Fruit fly (Drosophila melanogaster): ENCODE measurements around the gene CG7369.

Gene CG7369

DNA sequence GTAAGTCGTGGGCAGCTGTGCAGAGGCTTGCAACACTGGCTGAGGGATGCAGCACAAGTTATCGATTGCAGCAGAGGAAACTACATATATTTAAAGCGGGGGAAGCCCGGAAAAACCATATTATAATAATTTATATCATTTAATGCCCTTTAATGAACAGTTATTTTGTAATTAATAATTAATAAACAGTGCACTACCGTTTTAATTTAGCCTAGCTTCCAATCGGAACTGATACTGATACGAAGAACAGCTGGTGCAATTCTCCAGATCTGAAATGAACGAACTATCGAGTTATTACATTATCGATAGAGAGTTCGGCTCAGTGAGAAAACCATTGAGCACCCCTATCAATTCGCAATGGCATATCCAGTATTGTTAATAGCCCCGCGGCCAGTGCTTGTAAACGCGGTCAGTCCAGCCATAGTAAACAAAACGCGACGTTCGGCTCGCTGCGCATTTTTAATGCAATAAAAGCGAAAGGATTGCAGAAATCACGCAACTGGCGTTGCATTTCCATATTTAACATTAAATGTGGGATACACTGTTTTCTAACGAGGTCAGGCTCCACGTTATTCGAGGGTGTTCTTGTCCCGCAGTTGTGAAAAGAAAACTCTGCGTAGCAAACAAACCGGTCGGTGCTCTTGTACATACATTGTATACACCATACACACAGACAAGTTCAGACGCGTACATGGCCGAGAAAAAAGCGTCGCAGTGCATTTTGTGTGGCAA lies at the start of gene CG7369 (continued):
- TF ChIP-seq zfh2 (GFP tag; optimal IDR thresholded peaks at IDR 0.05), result peak; percentile 89
- TF ChIP-seq Fer2 (tag; optimal IDR thresholded peaks at IDR 0.05), result peak; percentile 70
- TF ChIP-seq CG10654 (GFP tag; optimal IDR thresholded peaks at IDR 0.05), result peak; percentile 78
- peak; percentile 42 to 71 for TF ChIP-seq chif (GFP tag; optimal IDR thresholded peaks at IDR 0.05)
- TF ChIP-seq dpn (GFP tag; optimal IDR thresholded peaks at IDR 0.05), result peak; percentile 83 to 88
- peak; percentile 49 for TF ChIP-seq H2.0 (GFP tag; IDR thresholded peaks at IDR 0.05)
- peak; percentile 45; the same call in 1 of the 2 replicates for TF ChIP-seq Awh (GFP tag; IDR thresholded peaks at IDR 0.05)
- peak; percentile 84 for TF ChIP-seq dysf (GFP tag; IDR thresholded peaks at IDR 0.05)
- TF ChIP-seq gsb (GFP tag; IDR thresholded peaks at IDR 0.05), result peak; percentile 64
- TF ChIP-seq CG33213 (GFP tag; optimal IDR thresholded peaks at IDR 0.05), result peak; percentile 75
- peak; percentile 69 for TF ChIP-seq nerfin-1 (tag; optimal IDR thresholded peaks at IDR 0.05)
- TF ChIP-seq cwo (GFP tag; optimal IDR thresholded peaks at IDR 0.05), result peak; percentile 76
- peak; percentile 21 for TF ChIP-seq CG17802 (tag; optimal IDR thresholded peaks at IDR 0.05)
- peak; percentile 62 for TF ChIP-seq CG8944 (GFP tag; optimal IDR thresholded peaks at IDR 0.05)
- TF ChIP-seq sr (GFP tag; IDR thresholded peaks at IDR 0.05), result peak; percentile 6
- TF ChIP-seq zen (tag; optimal IDR thresholded peaks at IDR 0.05), result peak; percentile 80
- peak; percentile 56 for TF ChIP-seq psq (GFP tag; optimal IDR thresholded peaks at IDR 0.05)
- TF ChIP-seq peb (GFP tag; IDR thresholded peaks at IDR 0.05), result peak; percentile 57; the same call in 1 of the 2 replicates
- peak; percentile 80 for TF ChIP-seq grau (tag; optimal IDR thresholded peaks at IDR 0.05)
- peak; percentile 79 for TF ChIP-seq CG18011 (GFP tag; optimal IDR thresholded peaks at IDR 0.05)
- no peak for TF ChIP-seq fd102C (GFP tag; optimal IDR thresholded peaks at IDR 0.05)
- peak; percentile 53; the same call in 2 of the 3 replicates for TF ChIP-seq Opbp (GFP tag; IDR thresholded peaks at IDR 0.05; ENCODE audit: partially characterized antibody)
- TF ChIP-seq Dip2 (GFP tag; IDR thresholded peaks at IDR 0.05), result no peak
- peak; percentile 83 for TF ChIP-seq pho (GFP tag; optimal IDR thresholded peaks at IDR 0.05)
- peak; percentile 81 for TF ChIP-seq BtbVII (GFP tag; optimal IDR thresholded peaks at IDR 0.05)
- TF ChIP-seq CG7786 (GFP tag; optimal IDR thresholded peaks at IDR 0.05), result peak; percentile 77
- TF ChIP-seq oc (tag; optimal IDR thresholded peaks at IDR 0.05), result peak; percentile 47
- peak; percentile 19 for TF ChIP-seq CG8359 (GFP tag; optimal IDR thresholded peaks at IDR 0.05; ENCODE audit: borderline replicate concordance)
- TF ChIP-seq Eip74EF (GFP tag; optimal IDR thresholded peaks at IDR 0.05), result peak in 1 of 2 experiments; percentile 31
- TF ChIP-seq CG3163 (GFP tag; optimal IDR thresholded peaks at IDR 0.05), result peak; percentile 42
- TF ChIP-seq gt (GFP tag; IDR thresholded peaks at IDR 0.05), result peak; percentile 51; the same call in 1 of the 2 replicates
- TF ChIP-seq phol (tag; optimal IDR thresholded peaks at IDR 0.05), result peak; percentile 91
- peak; percentile 90 for TF ChIP-seq ind (GFP tag; optimal IDR thresholded peaks at IDR 0.05)
- peak; percentile 79 for TF ChIP-seq Gug (GFP tag; IDR thresholded peaks at IDR 0.05)
- TF ChIP-seq Asciz (GFP tag; optimal IDR thresholded peaks at IDR 0.05), result peak; percentile 5
- peak; percentile 89 for TF ChIP-seq Chrac-16 (GFP tag; optimal IDR thresholded peaks at IDR 0.05)
- peak; percentile 80 for TF ChIP-seq Dad (GFP tag; optimal IDR thresholded peaks at IDR 0.05)
- TF ChIP-seq CG1602 (GFP tag; optimal IDR thresholded peaks at IDR 0.05), result peak; percentile 87
- peak; percentile 33 for TF ChIP-seq CG12219 (GFP tag; optimal IDR thresholded peaks at IDR 0.05)
- peak; percentile 53 for TF ChIP-seq CG4282 (GFP tag; optimal IDR thresholded peaks at IDR 0.05)
- TF ChIP-seq zf30C (GFP tag; optimal IDR thresholded peaks at IDR 0.05), result no peak
- TF ChIP-seq CG4617 (GFP tag; optimal IDR thresholded peaks at IDR 0.05; ENCODE audit: borderline replicate concordance), result peak; percentile 62
- TF ChIP-seq NFAT (GFP tag; IDR thresholded peaks at IDR 0.05), result peak; percentile 85
- TF ChIP-seq CG10565 (GFP tag; optimal IDR thresholded peaks at IDR 0.05), result no peak
- peak; percentile 46 for TF ChIP-seq nau (GFP tag; optimal IDR thresholded peaks at IDR 0.05)
- TF ChIP-seq CG6813 (GFP tag; optimal IDR thresholded peaks at IDR 0.05), result no peak
- TF ChIP-seq ems (GFP tag; optimal IDR thresholded peaks at IDR 0.05), result peak; percentile 57
- TF ChIP-seq CG11456 (GFP tag; IDR thresholded peaks at IDR 0.05), result peak; percentile 85

Data from whole organism, embryonic.